Fruit fly (Drosophila melanogaster) whole organism, embryonic: ENCODE measurements around the gene Fmr1.

Source experiments
- Ada2b ChIP-seq: fragments of 200-800 bp; sonication (Bioruptor generic); IDR thresholded peaks from 2 replicates; pipeline ENCODE4 v1.3.6; 2022; ENCODE audit warnings: missing biosample characterization, missing genetic modification characterization
- CG1024 ChIP-seq: fragments of 200-800 bp; sonication (Bioruptor generic); IDR thresholded peaks from 2 replicates; pipeline ENCODE4 v1.3.6; 2022; ENCODE audit warnings: missing biosample characterization, missing genetic modification characterization
- CG10274 ChIP-seq: fragments of 200-800 bp; sonication (Bioruptor generic); optimal IDR thresholded peaks from 3 replicates; lab custom pipeline; 2017; ENCODE audit warnings: missing biosample characterization, mild to moderate bottlenecking, missing genetic modification characterization
- CG10959 ChIP-seq: fragments of 200-800 bp; sonication (Bioruptor generic); IDR thresholded peaks from 2 replicates; pipeline ENCODE4 v1.3.6; 2022; ENCODE audit warnings: missing biosample characterization, missing genetic modification characterization
- CG13424 ChIP-seq: fragments of 200-800 bp; sonication (Bioruptor generic); optimal IDR thresholded peaks from 2 replicates; lab custom pipeline; 2019; ENCODE audit warnings: missing biosample characterization, mild to moderate bottlenecking, missing genetic modification characterization, moderate library complexity
- CG1529 ChIP-seq: fragments of 200-800 bp; sonication (Bioruptor generic); optimal IDR thresholded peaks from 3 replicates; lab custom pipeline; 2018; ENCODE audit warnings: missing biosample characterization, missing genetic modification characterization
- CG3065 ChIP-seq: fragments of 200-800 bp; sonication (Bioruptor generic); optimal IDR thresholded peaks from 2 replicates; lab custom pipeline; 2016; ENCODE audit warnings: missing biosample characterization, missing genetic modification characterization
- CG3281 ChIP-seq: fragments of 200-800 bp; sonication (Bioruptor generic); optimal IDR thresholded peaks from 3 replicates; lab custom pipeline; 2017; ENCODE audit warnings: missing biosample characterization, mild to moderate bottlenecking, missing genetic modification characterization
- CG4707 ChIP-seq: fragments of 200-800 bp; sonication (Bioruptor generic); optimal IDR thresholded peaks from 2 replicates; lab custom pipeline; 2018; ENCODE audit warnings: missing biosample characterization, mild to moderate bottlenecking, missing genetic modification characterization, moderate library complexity
- CG5245 ChIP-seq: fragments of 200-800 bp; sonication (Bioruptor generic); optimal IDR thresholded peaks from 3 replicates; lab custom pipeline; 2016; ENCODE audit warnings: missing biosample characterization, missing genetic modification characterization
- CG7556 ChIP-seq: fragments of 200-800 bp; sonication (Bioruptor generic); optimal IDR thresholded peaks from 2 replicates; lab custom pipeline; 2017; ENCODE audit warnings: missing biosample characterization, mild to moderate bottlenecking, missing genetic modification characterization
- CG8924 ChIP-seq: fragments of 200-800 bp; optimal IDR thresholded peaks from 3 replicates; lab custom pipeline; 2019; ENCODE audit warnings: missing biosample characterization, mild to moderate bottlenecking, missing genetic modification characterization, moderate library complexity
- CG9437 ChIP-seq: fragments of 200-800 bp; sonication (Bioruptor generic); optimal IDR thresholded peaks from 2 replicates; lab custom pipeline; 2018; ENCODE audit warnings: missing biosample characterization, mild to moderate bottlenecking, missing genetic modification characterization
- CG9932 ChIP-seq: fragments of 200-800 bp; sonication (Bioruptor generic); IDR thresholded peaks from 2 replicates; pipeline ENCODE4 v1.3.6; 2022; ENCODE audit warnings: missing biosample characterization, missing genetic modification characterization
- Dbx ChIP-seq: fragments of 200-800 bp; sonication (Bioruptor generic); IDR thresholded peaks from 3 replicates; pipeline ENCODE4 v1.3.6; 2022; ENCODE audit warnings: missing biosample characterization, missing genetic modification characterization
- Dfd ChIP-seq, 2 experiments: fragments of >200 bp; optimal IDR thresholded peaks; 2 replicates each; lab custom pipeline; 2017; ENCODE audit warnings: missing biosample characterization in 2 of 2, missing genetic modification characterization in 2 of 2
- E2f2 ChIP-seq: fragments of 200-800 bp; sonication (Bioruptor generic); IDR thresholded peaks from 2 replicates; pipeline ENCODE4 v1.3.6; 2022; ENCODE audit warnings: missing biosample characterization, missing genetic modification characterization
- Elba2 ChIP-seq: fragments of 200-800 bp; sonication (Bioruptor generic); optimal IDR thresholded peaks from 3 replicates; lab custom pipeline; 2016; ENCODE audit warnings: missing biosample characterization, missing genetic modification characterization
- Jarid2 ChIP-seq: fragments of 200-800 bp; sonication (Bioruptor generic); optimal IDR thresholded peaks from 3 replicates; lab custom pipeline; 2017; ENCODE audit warnings: mild to moderate bottlenecking, missing biosample characterization, missing genetic modification reagents, missing genetic modification characterization
- Lim3 ChIP-seq: fragments of 200-800 bp; sonication (Bioruptor generic); IDR thresholded peaks from 2 replicates; pipeline ENCODE4 v1.3.6; 2022; ENCODE audit warnings: missing biosample characterization, missing genetic modification characterization
- MTF-1 ChIP-seq: fragments of 200-800 bp; sonication (Bioruptor generic); optimal IDR thresholded peaks from 2 replicates; lab custom pipeline; 2018; ENCODE audit warnings: missing biosample characterization, mild to moderate bottlenecking, missing genetic modification characterization, borderline replicate concordance
- NK7.1 ChIP-seq: fragments of 200-800 bp; sonication (Bioruptor generic); optimal IDR thresholded peaks from 3 replicates; lab custom pipeline; 2016; ENCODE audit warnings: missing biosample characterization, missing genetic modification characterization
- Nf-YC ChIP-seq: fragments of 200-800 bp; optimal IDR thresholded peaks from 3 replicates; lab custom pipeline; 2019; ENCODE audit warnings: missing biosample characterization, mild to moderate bottlenecking, missing genetic modification characterization, moderate library complexity
- PHDP ChIP-seq: fragments of 200-800 bp; sonication (Bioruptor generic); optimal IDR thresholded peaks from 3 replicates; lab custom pipeline; 2018; ENCODE audit warnings: missing biosample characterization, mild to moderate bottlenecking, missing genetic modification characterization, moderate library complexity
- Sox100B ChIP-seq: fragments of 200-800 bp; sonication (Bioruptor generic); optimal IDR thresholded peaks from 3 replicates; lab custom pipeline; 2018; ENCODE audit warnings: missing biosample characterization, mild to moderate bottlenecking, missing genetic modification characterization
- Xbp1 ChIP-seq: fragments of 200-800 bp; sonication (Bioruptor generic); optimal IDR thresholded peaks from 3 replicates; lab custom pipeline; 2016; ENCODE audit warnings: missing biosample characterization, mild to moderate bottlenecking, missing genetic modification characterization
- Xrp1 ChIP-seq: fragments of 200-800 bp; sonication (Bioruptor generic); IDR thresholded peaks from 2 replicates; pipeline ENCODE4 v1.3.6; 2022; ENCODE audit warnings: missing biosample characterization, missing genetic modification characterization
- al ChIP-seq: fragments of 200-800 bp; sonication (Bioruptor generic); IDR thresholded peaks from 2 replicates; pipeline ENCODE4 v1.3.6; 2022; ENCODE audit warnings: missing biosample characterization, missing genetic modification characterization
- bab2 ChIP-seq: fragments of 200-800 bp; sonication (Bioruptor generic); optimal IDR thresholded peaks from 2 replicates; lab custom pipeline; 2016; ENCODE audit warnings: missing biosample characterization, missing genetic modification characterization
- caup ChIP-seq: fragments of 200-800 bp; sonication (Bioruptor generic); optimal IDR thresholded peaks from 3 replicates; lab custom pipeline; 2017; ENCODE audit warnings: missing biosample characterization, mild to moderate bottlenecking, missing genetic modification characterization, moderate library complexity; ENCODE audit not compliant: severe bottlenecking
- crol ChIP-seq: fragments of 200-800 bp; sonication (Bioruptor generic); IDR thresholded peaks from 2 replicates; pipeline ENCODE4 v1.3.6; 2022; ENCODE audit warnings: missing biosample characterization, missing genetic modification characterization
- crp ChIP-seq, 2 experiments: fragments of 200-800 bp; sonication (Bioruptor generic); optimal IDR thresholded peaks; 2 replicates in 1 of 2; 3 replicates in 1 of 2; lab custom pipeline; 2017; ENCODE audit warnings: missing biosample characterization in 2 of 2, missing genetic modification characterization in 2 of 2, mild to moderate bottlenecking in 1 of 2, moderate library complexity in 1 of 2
- cwo ChIP-seq: fragments of 200-800 bp; sonication (Bioruptor generic); optimal IDR thresholded peaks from 3 replicates; lab custom pipeline; 2017; ENCODE audit warnings: missing biosample characterization, missing genetic modification characterization, mild to moderate bottlenecking, moderate library complexity, missing genetic modification reagents
- danr ChIP-seq: fragments of 200-800 bp; sonication (Bioruptor generic); IDR thresholded peaks from 2 replicates; pipeline ENCODE4 v1.3.6; 2022; ENCODE audit warnings: missing biosample characterization, missing genetic modification characterization
- disco-r ChIP-seq: fragments of 200-800 bp; sonication (Bioruptor generic); optimal IDR thresholded peaks from 2 replicates; lab custom pipeline; 2016; ENCODE audit warnings: missing biosample characterization, missing genetic modification characterization
- ftz-f1 ChIP-seq: fragments of 200-800 bp; sonication (Bioruptor generic); optimal IDR thresholded peaks from 2 replicates; lab custom pipeline; 2016; ENCODE audit warnings: missing biosample characterization, missing genetic modification characterization
- fu2 ChIP-seq: fragments of 200-800 bp; sonication (Bioruptor generic); optimal IDR thresholded peaks from 2 replicates; lab custom pipeline; 2016; ENCODE audit warnings: missing biosample characterization, missing genetic modification characterization
- gcm2 ChIP-seq: fragments of 200-800 bp; sonication (Bioruptor generic); optimal IDR thresholded peaks from 2 replicates; lab custom pipeline; 2016; ENCODE audit warnings: missing biosample characterization, missing genetic modification characterization
- gsb ChIP-seq: fragments of 200-800 bp; sonication (Bioruptor generic); IDR thresholded peaks from 2 replicates; pipeline ENCODE4 v1.3.6; 2022; ENCODE audit warnings: missing biosample characterization, missing genetic modification characterization
- hbn ChIP-seq: fragments of 200-800 bp; sonication (Bioruptor generic); IDR thresholded peaks from 2 replicates; pipeline ENCODE4 v1.3.6; 2022; ENCODE audit warnings: missing biosample characterization, missing genetic modification characterization; ENCODE audit not compliant: partially characterized antibody
- jing ChIP-seq: fragments of 200-800 bp; sonication (Bioruptor generic); optimal IDR thresholded peaks from 2 replicates; lab custom pipeline; 2018; ENCODE audit warnings: missing biosample characterization, mild to moderate bottlenecking, missing genetic modification characterization
- lbe ChIP-seq: fragments of 200-800 bp; sonication (Bioruptor generic); optimal IDR thresholded peaks from 2 replicates; lab custom pipeline; 2016; ENCODE audit warnings: missing biosample characterization, mild to moderate bottlenecking, missing genetic modification characterization
- mirr ChIP-seq: fragments of 200-800 bp; sonication (Bioruptor generic); optimal IDR thresholded peaks from 3 replicates; lab custom pipeline; 2018; ENCODE audit warnings: missing biosample characterization, mild to moderate bottlenecking, missing genetic modification characterization
- otp ChIP-seq: fragments of 200-800 bp; sonication (Bioruptor generic); IDR thresholded peaks from 3 replicates; pipeline ENCODE4, ENCODE4 v1.3.6; 2022; ENCODE audit warnings: missing biosample characterization, missing genetic modification characterization
- sd ChIP-seq: fragments of 200-800 bp; sonication (Bioruptor generic); optimal IDR thresholded peaks from 3 replicates; lab custom pipeline; 2018; ENCODE audit warnings: missing biosample characterization, mild to moderate bottlenecking, missing genetic modification characterization, moderate library complexity
- seq ChIP-seq: fragments of 200-800 bp; sonication (Bioruptor generic); IDR thresholded peaks from 2 replicates; pipeline ENCODE4 v1.3.6; 2022; ENCODE audit warnings: missing biosample characterization, missing genetic modification characterization
- sima ChIP-seq: fragments of 200-800 bp; sonication (Bioruptor generic); optimal IDR thresholded peaks from 2 replicates; lab custom pipeline; 2016; ENCODE audit warnings: missing biosample characterization, missing genetic modification characterization
- tio ChIP-seq: fragments of 200-800 bp; sonication (Bioruptor generic); optimal IDR thresholded peaks from 2 replicates; lab custom pipeline; 2017; ENCODE audit warnings: missing biosample characterization, missing genetic modification characterization, inconsistent platforms
- tll ChIP-seq, 2 experiments: fragments of 200-800 bp in 1 of 2; fragments of >200 bp in 1 of 2; sonication (Bioruptor generic) in 1 of 2; optimal IDR thresholded peaks; 2 replicates each; lab custom pipeline; 2017 to 2019; ENCODE audit warnings: missing biosample characterization in 2 of 2, missing genetic modification characterization in 2 of 2, mild to moderate bottlenecking in 1 of 2, moderate library complexity in 1 of 2
- usp ChIP-seq: fragments of >200 bp; optimal IDR thresholded peaks from 2 replicates; lab custom pipeline; 2017; ENCODE audit warnings: missing biosample characterization, missing genetic modification characterization

The Fmr1 gene

DNA sequence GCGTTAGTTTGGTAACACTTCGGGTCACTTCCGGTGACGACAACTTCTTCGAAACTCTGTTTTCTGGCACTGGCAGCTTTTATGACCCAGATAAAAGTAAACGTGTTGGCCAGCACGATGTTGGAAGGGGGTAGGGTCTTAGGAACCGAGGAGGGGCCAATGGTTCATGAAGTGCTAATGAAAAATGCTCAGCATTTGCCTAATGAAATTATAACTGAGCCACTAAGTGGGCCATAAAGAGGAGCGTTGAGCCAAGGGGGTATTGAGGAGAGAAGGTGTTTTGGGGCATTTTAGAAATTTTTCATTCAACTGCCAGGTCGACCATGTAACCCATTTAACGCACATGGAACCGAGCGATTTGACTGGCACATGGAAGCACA is 11.6 kb downstream of the Fmr1 start (continued):
- TF ChIP-seq CG9932 (no peak), PHDP (tag; lab: Kevin White, UChicago) (no peak), seq (GFP tag; lab: Robert Waterston, UW) (no peak), E2f2 (GFP tag; lab: Robert Waterston, UW) (no peak), CG3065 (no peak), Dfd (GFP tag; optimal IDR thresholded peaks at IDR 0.05; lab: Kevin White, UChicago) (no peak), jing (GFP tag; lab: Kevin White, UChicago) (no peak), Xrp1 (GFP tag; lab: Robert Waterston, UW) (no peak), danr (GFP tag; lab: Robert Waterston, UW) (no peak), tio (peak; percentile 4), fu2 (no peak), Jarid2 (no peak), CG10959 (GFP tag; lab: Robert Waterston, UW) (no peak), tll (GFP tag; optimal IDR thresholded peaks at IDR 0.05; lab: Kevin White, UChicago) (no peak), MTF-1 (GFP tag; lab: Kevin White, UChicago) (no peak), Nf-YC (no peak), cwo (GFP tag; lab: Kevin White, UChicago) (peak; percentile 29), CG7556 (GFP tag; lab: Kevin White, UChicago) (peak; percentile 36), CG9437 (GFP tag; lab: Kevin White, UChicago) (no peak), Lim3 (GFP tag; lab: Robert Waterston, UW) (no peak), al (GFP tag; lab: Robert Waterston, UW) (no peak), otp (peak; percentile 75; the same call in 2 of the 3 replicates), CG3281 (GFP tag; lab: Kevin White, UChicago) (peak; percentile 19), CG8924 (tag; lab: Kevin White, UChicago) (no peak), crp (GFP tag; optimal IDR thresholded peaks at IDR 0.05; lab: Kevin White, UChicago) (no peak), CG5245 (no peak), Dbx (GFP tag; lab: Robert Waterston, UW) (0 out of 3 replicates have a peak, but pooled peaks have one; percentile 3), gcm2 (no peak), bab2 (no peak), sd (tag; lab: Kevin White, UChicago) (peak; percentile 37), crol (GFP tag; lab: Robert Waterston, UW) (peak; percentile 54; the same call in 1 of the 2 replicates), hbn (GFP tag; lab: Robert Waterston, UW) (no peak)

DNA sequence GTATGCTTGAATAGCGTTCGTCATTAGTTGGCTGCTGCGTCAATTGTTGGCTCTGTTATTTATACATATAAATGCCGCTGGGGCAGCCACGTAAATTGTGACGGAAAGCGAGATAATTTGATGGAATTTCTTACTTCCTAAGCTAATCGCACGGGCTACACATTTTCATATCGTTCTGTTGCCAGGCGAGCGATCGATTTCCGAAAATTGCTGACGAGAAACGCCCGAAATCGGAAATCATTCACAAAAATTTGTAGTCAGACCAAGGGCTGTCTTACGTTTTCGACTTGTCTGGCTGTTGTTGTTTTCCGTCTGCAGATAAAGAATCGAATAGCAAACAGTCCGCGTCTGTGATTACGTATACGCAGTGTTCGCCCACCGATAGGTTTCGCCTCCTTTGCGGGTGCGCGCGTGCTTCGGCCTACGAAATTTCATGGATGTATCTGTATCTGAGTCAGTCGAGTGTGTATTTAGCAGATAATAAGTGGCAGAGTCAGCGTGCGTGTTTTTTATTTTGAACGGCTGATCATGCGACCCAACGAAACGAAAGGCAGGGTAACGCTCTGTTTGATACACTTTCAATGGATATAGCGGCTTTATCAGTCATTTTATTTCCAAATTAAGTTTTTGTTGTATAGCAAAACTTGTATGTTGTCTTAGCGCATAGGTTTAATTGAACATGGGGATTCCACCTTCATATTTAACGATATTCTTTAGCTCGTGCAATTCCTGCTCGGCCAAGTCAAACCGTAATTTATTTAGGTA is 12.2 kb downstream of the Fmr1 start:
- TF ChIP-seq disco-r (GFP tag; lab: Kevin White, UChicago), result peak; percentile 24
- TF ChIP-seq mirr (GFP tag; lab: Kevin White, UChicago), result peak; percentile 93
- TF ChIP-seq CG10274 (GFP tag; lab: Kevin White, UChicago), result peak; percentile 78
- TF ChIP-seq NK7.1 (GFP tag; lab: Kevin White, UChicago), result no peak
- TF ChIP-seq CG1529 (GFP tag; lab: Kevin White, UChicago), result peak; percentile 37
- TF ChIP-seq CG13424 (tag; lab: Kevin White, UChicago), result peak; percentile 75
- no peak for TF ChIP-seq CG1024
- TF ChIP-seq fu2, result peak; percentile 34
- no peak for TF ChIP-seq sima (GFP tag; lab: Kevin White, UChicago)
- peak; percentile 62 for TF ChIP-seq Xbp1 (GFP tag; lab: Kevin White, UChicago)
- no peak for TF ChIP-seq usp (GFP tag; lab: Kevin White, UChicago)
- TF ChIP-seq CG4707 (GFP tag; lab: Kevin White, UChicago), result no peak
- peak; percentile 71 for TF ChIP-seq caup
- TF ChIP-seq lbe, result no peak
- TF ChIP-seq Ada2b, result peak; percentile 55
- no peak for TF ChIP-seq ftz-f1 (GFP tag; lab: Kevin White, UChicago)
- TF ChIP-seq Sox100B (GFP tag; lab: Kevin White, UChicago), result peak; percentile 70
- TF ChIP-seq Elba2, result no peak
- TF ChIP-seq gsb, result peak; percentile 55; the same call in 1 of the 2 replicates
- no peak for TF ChIP-seq MTF-1 (GFP tag; lab: Kevin White, UChicago)
